Fruit fly (Drosophila melanogaster) whole organism, prepupa: ENCODE data around the gene hfp.

Source experiments
- Blimp-1 ChIP-seq: fragments of 200-800 bp; sonication (Bioruptor generic); optimal IDR thresholded peaks from 3 replicates; lab custom pipeline; 2017; ENCODE audit warnings: missing biosample characterization, missing genetic modification characterization, mild to moderate bottlenecking, moderate library complexity, missing genetic modification reagents
- CG10631 ChIP-seq: fragments of 200-800 bp; sonication (Bioruptor generic); optimal IDR thresholded peaks from 2 replicates; lab custom pipeline; 2016; ENCODE audit warnings: missing biosample characterization, missing genetic modification characterization
- CG10669 ChIP-seq: fragments of 200-800 bp; sonication (Bioruptor generic); optimal IDR thresholded peaks from 3 replicates; lab custom pipeline; 2018; ENCODE audit warnings: missing biosample characterization, mild to moderate bottlenecking, missing genetic modification characterization, moderate library complexity
- CG11294 ChIP-seq: fragments of 200-800 bp; sonication (Bioruptor generic); IDR thresholded peaks from 2 replicates; pipeline ENCODE4 v1.3.6; 2022; ENCODE audit warnings: missing biosample characterization, missing genetic modification characterization
- CG11762 ChIP-seq: fragments of 200-800 bp; sonication (Bioruptor generic); optimal IDR thresholded peaks from 3 replicates; lab custom pipeline; 2016; ENCODE audit warnings: missing biosample characterization, missing genetic modification characterization; ENCODE audit not compliant: insufficient read depth
- CG11902 ChIP-seq: fragments of 200-800 bp; sonication (Bioruptor generic); optimal IDR thresholded peaks from 3 replicates; lab custom pipeline; 2016; ENCODE audit warnings: missing biosample characterization, missing genetic modification characterization
- CG15336 ChIP-seq: fragments of 200-800 bp; sonication (Bioruptor generic); IDR thresholded peaks from 2 replicates; pipeline ENCODE4 v1.3.6; 2022; ENCODE audit warnings: missing biosample characterization, missing genetic modification characterization
- CG16779 ChIP-seq: fragments of 200-800 bp; sonication (Bioruptor generic); optimal IDR thresholded peaks from 3 replicates; lab custom pipeline; 2017; ENCODE audit warnings: missing biosample characterization, mild to moderate bottlenecking, missing genetic modification characterization
- CG3032 ChIP-seq: fragments of 200-800 bp; optimal IDR thresholded peaks from 2 replicates; lab custom pipeline; 2019; ENCODE audit warnings: missing biosample characterization, mild to moderate bottlenecking, missing genetic modification characterization, moderate library complexity
- CG32006 ChIP-seq: fragments of 200-800 bp; sonication (Bioruptor generic); optimal IDR thresholded peaks from 3 replicates; lab custom pipeline; 2017; ENCODE audit warnings: missing biosample characterization, mild to moderate bottlenecking, missing genetic modification characterization
- CG34406 ChIP-seq: fragments of 200-800 bp; sonication (Bioruptor generic); optimal IDR thresholded peaks from 3 replicates; lab custom pipeline; 2016; ENCODE audit warnings: missing biosample characterization, missing genetic modification characterization
- CG3919 ChIP-seq: fragments of 200-800 bp; sonication (Bioruptor generic); optimal IDR thresholded peaks from 3 replicates; lab custom pipeline; 2016; ENCODE audit warnings: missing biosample characterization, missing genetic modification characterization
- CG4318 ChIP-seq: fragments of 200-800 bp; sonication (Bioruptor generic); optimal IDR thresholded peaks from 3 replicates; lab custom pipeline; 2017; ENCODE audit warnings: missing biosample characterization, mild to moderate bottlenecking, missing genetic modification characterization
- CG6276 ChIP-seq: fragments of 200-800 bp; sonication (Bioruptor generic); optimal IDR thresholded peaks from 2 replicates; lab custom pipeline; 2017; ENCODE audit warnings: missing biosample characterization, mild to moderate bottlenecking, missing genetic modification characterization
- CG6854 ChIP-seq: fragments of 200-800 bp; sonication (Bioruptor generic); optimal IDR thresholded peaks from 2 replicates; lab custom pipeline; 2017; ENCODE audit warnings: missing biosample characterization, mild to moderate bottlenecking, missing genetic modification characterization
- CG8119 ChIP-seq: fragments of 200-800 bp; sonication (Bioruptor generic); IDR thresholded peaks from 3 replicates; pipeline ENCODE4 v1.3.6; 2022; ENCODE audit warnings: missing biosample characterization, missing genetic modification characterization
- CG8632 ChIP-seq: fragments of 200-800 bp; sonication (Bioruptor generic); optimal IDR thresholded peaks from 3 replicates; lab custom pipeline; 2016; ENCODE audit warnings: missing biosample characterization, missing genetic modification characterization
- Eip78C ChIP-seq: fragments of 200-800 bp; sonication (Bioruptor generic); peaks from one replicate; lab custom pipeline; 2016; ENCODE audit warnings: missing biosample characterization, missing genetic modification characterization
- Eip93F ChIP-seq: fragments of 200-800 bp; sonication (Bioruptor generic); optimal IDR thresholded peaks from 2 replicates; lab custom pipeline; 2016; ENCODE audit warnings: missing biosample characterization, mild to moderate bottlenecking, missing genetic modification characterization
- Ets21C ChIP-seq: fragments of 200-800 bp; sonication (Bioruptor generic); optimal IDR thresholded peaks from 3 replicates; lab custom pipeline; 2016; ENCODE audit warnings: missing biosample characterization, missing genetic modification characterization
- Ets96B ChIP-seq: fragments of 200-800 bp; optimal IDR thresholded peaks from 2 replicates; lab custom pipeline; 2019; ENCODE audit warnings: missing biosample characterization, mild to moderate bottlenecking, missing genetic modification characterization, moderate library complexity
- Hr38 ChIP-seq: sonication (Bioruptor generic); optimal IDR thresholded peaks from 2 replicates; lab custom pipeline; 2016; ENCODE audit warnings: missing biosample characterization, missing genetic modification characterization
- Hr39 ChIP-seq: fragments of 200-800 bp; sonication (Bioruptor generic); optimal IDR thresholded peaks from 2 replicates; lab custom pipeline; 2016; ENCODE audit warnings: missing biosample characterization, missing genetic modification characterization
- Lpt ChIP-seq: fragments of 200-800 bp; sonication (Bioruptor generic); optimal IDR thresholded peaks from 3 replicates; lab custom pipeline; 2016; ENCODE audit warnings: missing biosample characterization, missing genetic modification characterization
- OdsH ChIP-seq: fragments of 200-800 bp; sonication (Bioruptor generic); optimal IDR thresholded peaks from 3 replicates; lab custom pipeline; 2016; ENCODE audit warnings: missing biosample characterization, missing genetic modification characterization
- Smox ChIP-seq: fragments of 200-800 bp; sonication (Bioruptor generic); optimal IDR thresholded peaks from 3 replicates; lab custom pipeline; 2016; ENCODE audit warnings: missing biosample characterization, missing genetic modification characterization
- Sox102F ChIP-seq: fragments of 200-800 bp; sonication (Bioruptor generic); optimal IDR thresholded peaks from 2 replicates; lab custom pipeline; 2016; ENCODE audit warnings: missing biosample characterization, mild to moderate bottlenecking, missing genetic modification characterization
- Sox14 ChIP-seq: fragments of 200-800 bp; sonication (Bioruptor generic); optimal IDR thresholded peaks from 3 replicates; lab custom pipeline; 2016; ENCODE audit warnings: missing biosample characterization, missing genetic modification characterization
- Sox15 ChIP-seq: fragments of 200-800 bp; sonication (Bioruptor generic); optimal IDR thresholded peaks from 3 replicates; lab custom pipeline; 2016; ENCODE audit warnings: missing biosample characterization, missing genetic modification characterization
- achi ChIP-seq: fragments of 200-800 bp; sonication (Bioruptor generic); optimal IDR thresholded peaks from 3 replicates; lab custom pipeline; 2016; ENCODE audit warnings: missing biosample characterization, missing genetic modification characterization
- acj6 ChIP-seq: fragments of 200-800 bp; sonication (Bioruptor generic); optimal IDR thresholded peaks from 3 replicates; lab custom pipeline; 2016; ENCODE audit warnings: missing biosample characterization, missing genetic modification characterization
- cyc ChIP-seq: fragments of 200-800 bp; sonication (Bioruptor generic); optimal IDR thresholded peaks from 3 replicates; lab custom pipeline; 2016; ENCODE audit warnings: missing biosample characterization, missing genetic modification characterization
- dac ChIP-seq: fragments of 200-800 bp; sonication (Bioruptor generic); optimal IDR thresholded peaks from 2 replicates; lab custom pipeline; 2017; ENCODE audit warnings: missing biosample characterization, mild to moderate bottlenecking, missing genetic modification characterization
- dsx ChIP-seq: fragments of 200-800 bp; optimal IDR thresholded peaks from 3 replicates; lab custom pipeline; 2019; ENCODE audit warnings: missing biosample characterization, mild to moderate bottlenecking, missing genetic modification characterization, moderate library complexity; ENCODE audit not compliant: poor library complexity, severe bottlenecking
- eg ChIP-seq: fragments of 200-800 bp; sonication (Bioruptor generic); IDR thresholded peaks from 3 replicates; pipeline ENCODE4 v1.3.6; 2022; ENCODE audit warnings: missing biosample characterization, missing genetic modification characterization
- esn ChIP-seq: fragments of 200-800 bp; sonication (Bioruptor generic); optimal IDR thresholded peaks from 2 replicates; lab custom pipeline; 2016; ENCODE audit warnings: missing biosample characterization, mild to moderate bottlenecking, missing genetic modification characterization, moderate library complexity
- fd85E ChIP-seq: fragments of 200-800 bp; sonication (Bioruptor generic); optimal IDR thresholded peaks from 3 replicates; lab custom pipeline; 2016; ENCODE audit warnings: missing biosample characterization, missing genetic modification characterization
- lz ChIP-seq: fragments of 200-800 bp; sonication (Bioruptor generic); optimal IDR thresholded peaks from 3 replicates; lab custom pipeline; 2016; ENCODE audit warnings: missing biosample characterization, missing genetic modification characterization
- pdm3 ChIP-seq: fragments of 200-800 bp; sonication (Bioruptor generic); optimal IDR thresholded peaks from 3 replicates; lab custom pipeline; 2016; ENCODE audit warnings: missing biosample characterization, missing genetic modification characterization
- ss ChIP-seq, 2 experiments: fragments of 200-800 bp; sonication (Bioruptor generic); optimal IDR thresholded peaks; 2 replicates in 1 of 2; 3 replicates in 1 of 2; lab custom pipeline; 2017 to 2018; ENCODE audit warnings: mild to moderate bottlenecking in 2 of 2, missing biosample characterization in 2 of 2, missing genetic modification characterization in 2 of 2, moderate library complexity in 1 of 2
- svp ChIP-seq: fragments of 200-800 bp; sonication (Bioruptor generic); peaks from one replicate; lab custom pipeline; 2016; ENCODE audit warnings: missing biosample characterization, missing genetic modification characterization
- topi ChIP-seq: fragments of 200-800 bp; sonication (Bioruptor generic); optimal IDR thresholded peaks from 3 replicates; lab custom pipeline; 2016; ENCODE audit warnings: missing biosample characterization, missing genetic modification characterization
- vri ChIP-seq: fragments of 200-800 bp; sonication (Bioruptor generic); optimal IDR thresholded peaks from 3 replicates; lab custom pipeline; 2016; ENCODE audit warnings: missing biosample characterization, mild to moderate bottlenecking, missing genetic modification characterization

The hfp gene

DNA sequence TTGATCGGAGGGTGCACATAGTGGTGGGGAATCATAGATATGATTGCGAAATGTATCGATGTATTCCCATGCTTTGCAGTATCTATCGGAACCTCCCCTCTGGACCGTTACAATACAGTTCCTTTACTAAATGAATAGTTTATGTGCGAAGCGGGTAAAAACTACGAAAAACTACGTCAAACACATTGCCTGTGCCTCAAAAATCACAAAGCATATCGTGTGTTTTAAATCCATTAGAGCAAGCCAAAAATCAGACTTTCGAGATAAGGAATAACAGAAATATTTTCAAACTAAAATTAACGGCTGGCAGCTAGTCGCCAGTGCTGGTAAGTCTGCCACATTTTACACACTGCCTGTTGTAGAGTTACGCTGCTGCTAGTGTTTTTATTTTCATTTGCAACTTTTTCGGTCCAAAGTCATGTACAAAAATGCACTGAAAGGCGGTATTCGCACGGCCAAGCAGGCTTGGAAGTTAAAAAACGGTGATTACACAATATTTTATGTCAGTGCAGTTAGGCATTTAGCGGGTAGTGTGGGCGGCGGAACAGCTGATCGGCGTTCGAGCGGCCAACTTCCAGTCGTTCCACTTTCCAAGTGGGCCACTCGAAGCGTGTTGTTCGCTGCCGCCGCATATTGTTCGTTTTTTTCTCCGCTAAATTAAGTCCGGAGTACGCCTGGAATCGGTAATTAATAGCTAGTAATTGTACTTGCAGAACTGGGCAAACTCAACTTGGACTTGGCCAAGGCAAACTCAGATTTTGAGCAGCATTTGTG lies 15.1 kb upstream of the hfp start (continued):
- TF ChIP-seq Eip78C (peak; percentile 91), dac (GFP tag; lab: Kevin White, UChicago) (peak; percentile 49), Blimp-1 (GFP tag; lab: Kevin White, UChicago) (peak; percentile 32), CG32006 (GFP tag; lab: Kevin White, UChicago) (peak; percentile 73), svp (peak; percentile 82), eg (GFP tag; lab: Robert Waterston, UW) (peak; percentile 81), CG8632 (peak; percentile 60), CG3919 (GFP tag; lab: Kevin White, UChicago) (peak; percentile 86), CG34406 (peak; percentile 44), CG10669 (GFP tag; lab: Kevin White, UChicago) (peak; percentile 50), lz (peak; percentile 78), CG3032 (tag; lab: Kevin White, UChicago) (peak; percentile 10), Hr38 (GFP tag; lab: Kevin White, UChicago) (peak; percentile 68), Smox (GFP tag; lab: Kevin White, UChicago) (peak; percentile 72), CG15336 (GFP tag; lab: Robert Waterston, UW) (peak; percentile 73), cyc (GFP tag; lab: Kevin White, UChicago) (peak; percentile 77), CG11762 (peak; percentile 61), fd85E (peak; percentile 72), CG10631 (GFP tag; lab: Kevin White, UChicago) (peak; percentile 81), CG8119 (peak; percentile 72), Sox14 (GFP tag; lab: Kevin White, UChicago) (peak; percentile 60), ss (GFP tag; optimal IDR thresholded peaks at IDR 0.05; lab: Kevin White, UChicago) (peak; percentile 15 to 38), esn (GFP tag; lab: Kevin White, UChicago) (peak; percentile 85), CG6276 (GFP tag; lab: Kevin White, UChicago) (peak; percentile 6), Ets96B (peak; percentile 59), Lpt (GFP tag; lab: Kevin White, UChicago) (peak; percentile 68), OdsH (GFP tag; lab: Kevin White, UChicago) (peak; percentile 85)

dm6 chr3L:1516631-1517273 lies 14.4 kb upstream of the hfp start, which contains the start of gene cue:
Gene cue, minus strand, starts transcription at chr3L:1517271.
- peak; percentile 20 for TF ChIP-seq vri (GFP tag; lab: Kevin White, UChicago)
- TF ChIP-seq achi (GFP tag; lab: Kevin White, UChicago) = no peak
- TF ChIP-seq Sox102F (GFP tag; lab: Kevin White, UChicago) = no peak
- TF ChIP-seq dsx = no peak
- TF ChIP-seq Sox15 (GFP tag; lab: Kevin White, UChicago) = no peak
- no peak for TF ChIP-seq lz
- TF ChIP-seq svp = peak; percentile 44

dm6 chr3L:1515820-1516540 lies 13.6 kb upstream of the hfp start:
- TF ChIP-seq CG4318 = peak; percentile 81
- TF ChIP-seq achi (GFP tag; lab: Kevin White, UChicago) = peak; percentile 73
- TF ChIP-seq Eip93F (GFP tag; lab: Kevin White, UChicago) = no peak
- TF ChIP-seq CG11294 (GFP tag; lab: Robert Waterston, UW) = peak; percentile 46; the same call in 1 of the 2 replicates
- peak; percentile 68 for TF ChIP-seq Lpt (GFP tag; lab: Kevin White, UChicago)
- TF ChIP-seq topi = peak; percentile 49
- peak; percentile 65 for TF ChIP-seq acj6 (GFP tag; lab: Kevin White, UChicago)
- peak; percentile 69 for TF ChIP-seq Hr39 (GFP tag; lab: Kevin White, UChicago)
- TF ChIP-seq Ets21C (GFP tag; lab: Kevin White, UChicago) = peak; percentile 25
- peak; percentile 70 for TF ChIP-seq Sox14 (GFP tag; lab: Kevin White, UChicago)
- TF ChIP-seq pdm3 (GFP tag; lab: Kevin White, UChicago) = peak; percentile 69
- TF ChIP-seq CG8119 = peak; percentile 86
- TF ChIP-seq CG16779 (tag; lab: Kevin White, UChicago) = no peak
- TF ChIP-seq CG15336 (GFP tag; lab: Robert Waterston, UW) = peak; percentile 81
- peak; percentile 52 for TF ChIP-seq CG10631 (GFP tag; lab: Kevin White, UChicago)
- TF ChIP-seq CG32006 (GFP tag; lab: Kevin White, UChicago) = peak; percentile 94
- TF ChIP-seq Sox15 (GFP tag; lab: Kevin White, UChicago) = peak; percentile 20
- peak; percentile 48 for TF ChIP-seq CG11762
- peak; percentile 27 for TF ChIP-seq CG8632
- TF ChIP-seq Hr38 (GFP tag; lab: Kevin White, UChicago) = peak; percentile 11
- TF ChIP-seq CG11902 (GFP tag; lab: Kevin White, UChicago) = peak; percentile 2
- peak; percentile 81 for TF ChIP-seq Eip78C
- TF ChIP-seq CG6854 (GFP tag; lab: Kevin White, UChicago) = peak; percentile 0
